Worm (Caenorhabditis elegans): Measurements from ENCODE around the gene unc-17.
A peak's percentile ranks its signal among the peaks of the same experiment; 100 is the strongest.

Gene unc-17

ce11 chrIV:3652223-3652622 is 27.7 kb upstream of the unc-17 start:
- peak; percentile 67 for TF ChIP-seq blmp-1 (tag; optimal IDR thresholded peaks at IDR 0.05)
- no peak for TF ChIP-seq nhr-12 (tag; optimal IDR thresholded peaks at IDR 0.05)
- no peak for TF ChIP-seq C04F5.9 (tag; optimal IDR thresholded peaks at IDR 0.05)
- TF ChIP-seq mab-9 (GFP tag; IDR thresholded peaks at IDR 0.05), result no peak
- TF ChIP-seq efl-1 (optimal IDR thresholded peaks at IDR 0.05), result no peak
- no peak for TF ChIP-seq efl-1 (GFP tag; optimal IDR thresholded peaks at IDR 0.05 in 1 of 2)
- no peak for TF ChIP-seq hlh-4 (tag; optimal IDR thresholded peaks at IDR 0.05)
- no peak for TF ChIP-seq unc-130 (tag; optimal IDR thresholded peaks at IDR 0.05)
- TF ChIP-seq nhr-19 (GFP tag; conservative IDR thresholded peaks at IDR 0.05), result peak; percentile 42
- peak in 1 of 2 experiments; percentile 58 for TF ChIP-seq lsy-2 (tag; optimal IDR thresholded peaks at IDR 0.05)
- no peak for TF ChIP-seq sox-4 (tag; optimal IDR thresholded peaks at IDR 0.05)
- TF ChIP-seq nhr-85 (tag), result peak; percentile 83
- TF ChIP-seq aly-2 (tag; optimal IDR thresholded peaks at IDR 0.05), result no peak
- TF ChIP-seq nhr-77 (tag; optimal IDR thresholded peaks at IDR 0.05), result no peak
- TF ChIP-seq mef-2 (tag; optimal IDR thresholded peaks at IDR 0.05), result no peak
- TF ChIP-seq nhr-47 (tag; optimal IDR thresholded peaks at IDR 0.05), result peak; percentile 8
- TF ChIP-seq lin-35 (GFP tag; optimal IDR thresholded peaks at IDR 0.05), result peak in 1 of 2 experiments; percentile 0
- no peak for TF ChIP-seq nhr-76 (tag; optimal IDR thresholded peaks at IDR 0.05)
- no peak for TF ChIP-seq ama-1 (optimal IDR thresholded peaks at IDR 0.05)
- TF ChIP-seq zip-4 (GFP tag; optimal IDR thresholded peaks at IDR 0.05), result no peak
- no peak for TF ChIP-seq lin-39 (tag; optimal IDR thresholded peaks at IDR 0.05)
- TF ChIP-seq ces-1 (GFP tag; optimal IDR thresholded peaks at IDR 0.05), result no peak
- peak; percentile 37 for TF ChIP-seq nhr-90 (tag; optimal IDR thresholded peaks at IDR 0.05; ENCODE audit: poor library complexity)
- no peak for TF ChIP-seq pqm-1 (tag; optimal IDR thresholded peaks at IDR 0.05)
- TF ChIP-seq ceh-90 (tag; optimal IDR thresholded peaks at IDR 0.05), result no peak
- peak; percentile 55 for TF ChIP-seq rnt-1 (tag; optimal IDR thresholded peaks at IDR 0.05)
- no peak for TF ChIP-seq ets-5 (GFP tag; IDR thresholded peaks at IDR 0.05)
- TF ChIP-seq elt-2 (tag; optimal IDR thresholded peaks at IDR 0.05), result no peak
- TF ChIP-seq xbp-1 (tag; optimal IDR thresholded peaks at IDR 0.05), result no peak
- TF ChIP-seq sptf-1 (tag; optimal IDR thresholded peaks at IDR 0.05), result no peak
- TF ChIP-seq grh-1 (GFP tag; IDR thresholded peaks at IDR 0.05), result no peak
- TF ChIP-seq jun-1 (tag; optimal IDR thresholded peaks at IDR 0.05), result no peak
- TF ChIP-seq nhr-28 (tag; optimal IDR thresholded peaks at IDR 0.05), result no peak
- peak in 1 of 6 experiments; percentile 47 for TF ChIP-seq elt-3 (tag; optimal IDR thresholded peaks at IDR 0.05)
- TF ChIP-seq egl-27 (tag; optimal IDR thresholded peaks at IDR 0.05), result no peak
- peak; percentile 13 for TF ChIP-seq lin-14 (GFP tag; optimal IDR thresholded peaks at IDR 0.05)
- no peak for TF ChIP-seq tlp-1 (tag; optimal IDR thresholded peaks at IDR 0.05)
- TF ChIP-seq irx-1 (tag; optimal IDR thresholded peaks at IDR 0.05), result no peak
- peak; percentile 58 for TF ChIP-seq nhr-71 (tag; optimal IDR thresholded peaks at IDR 0.05)
- no peak for TF ChIP-seq snpc-4 (tag; optimal IDR thresholded peaks at IDR 0.05)
- TF ChIP-seq tbx-2 (tag; optimal IDR thresholded peaks at IDR 0.05), result peak; percentile 30
- no peak for TF ChIP-seq swsn-7 (tag; optimal IDR thresholded peaks at IDR 0.05)
- TF ChIP-seq lin-15B (tag; optimal IDR thresholded peaks at IDR 0.05), result no peak
- no peak for TF ChIP-seq Y116A8C.19 (tag; optimal IDR thresholded peaks at IDR 0.05; ENCODE audit: borderline replicate concordance)
- no peak for TF ChIP-seq lir-3 (tag; optimal IDR thresholded peaks at IDR 0.05; ENCODE audit: poor library complexity)
- TF ChIP-seq sup-37 (GFP tag; optimal IDR thresholded peaks at IDR 0.05), result no peak
- no peak for TF ChIP-seq F16B12.6 (tag; optimal IDR thresholded peaks at IDR 0.05)
- no peak for TF ChIP-seq zag-1 (tag; optimal IDR thresholded peaks at IDR 0.05)
- TF ChIP-seq nhr-20 (tag; optimal IDR thresholded peaks at IDR 0.05), result peak; percentile 69
- TF ChIP-seq snu-23 (GFP tag; optimal IDR thresholded peaks at IDR 0.05), result peak; percentile 44
- TF ChIP-seq mdl-1 (tag; optimal IDR thresholded peaks at IDR 0.05), result peak in 1 of 2 experiments; percentile 30
